Worm (Caenorhabditis elegans): Measurements from ENCODE around the gene F23A7.8.

The F23A7.8 gene

ce11 chrX:16192574-16192973 is 20.6 kb upstream of the F23A7.8 start (continued):
- no peak for TF ChIP-seq mdt-29 (GFP tag; IDR thresholded peaks at IDR 0.05)
- TF ChIP-seq ceh-28 (tag; optimal IDR thresholded peaks at IDR 0.05) = no peak
- peak; percentile 47 for TF ChIP-seq mes-2 (tag; optimal IDR thresholded peaks at IDR 0.05; ENCODE audit: poor library complexity, severe bottlenecking)
- peak; percentile 5 for TF ChIP-seq fos-1 (tag; optimal IDR thresholded peaks at IDR 0.05)
- TF ChIP-seq nhr-102 (tag; optimal IDR thresholded peaks at IDR 0.05) = peak; percentile 88
- TF ChIP-seq mxl-2 (GFP tag; conservative IDR thresholded peaks at IDR 0.05) = no peak
- TF ChIP-seq nhr-41 (GFP tag; IDR thresholded peaks at IDR 0.05) = no peak
- TF ChIP-seq pqm-1 (tag; optimal IDR thresholded peaks at IDR 0.05) = peak; percentile 94
- TF ChIP-seq nhr-10 (tag; optimal IDR thresholded peaks at IDR 0.05) = peak; percentile 49
- no peak for TF ChIP-seq F10B5.3 (tag; optimal IDR thresholded peaks at IDR 0.05)
- TF ChIP-seq spr-1 (tag; optimal IDR thresholded peaks at IDR 0.05) = no peak
- TF ChIP-seq lsy-2 (tag; optimal IDR thresholded peaks at IDR 0.05) = peak; percentile 5 to 50
- TF ChIP-seq attf-4 (tag; optimal IDR thresholded peaks at IDR 0.05) = no peak
- peak in 1 of 2 experiments; percentile 81 for TF ChIP-seq mdl-1 (tag; optimal IDR thresholded peaks at IDR 0.05)
- TF ChIP-seq sdz-12 (GFP tag; optimal IDR thresholded peaks at IDR 0.05) = no peak
- TF ChIP-seq mep-1 (tag; optimal IDR thresholded peaks at IDR 0.05) = peak; percentile 61
- peak; percentile 73 for TF ChIP-seq php-3 (GFP tag; IDR thresholded peaks at IDR 0.05)
- TF ChIP-seq daf-16 (GFP tag; optimal IDR thresholded peaks at IDR 0.05) = peak in 1 of 2 experiments; percentile 89
- peak; percentile 99 for TF ChIP-seq daf-16 (tag; optimal IDR thresholded peaks at IDR 0.05)
- TF ChIP-seq nhr-48 (tag; optimal IDR thresholded peaks at IDR 0.05) = peak; percentile 85
- TF ChIP-seq T20F7.1 (GFP tag; optimal IDR thresholded peaks at IDR 0.05) = no peak
- TF ChIP-seq ama-1 (optimal IDR thresholded peaks at IDR 0.05) = no peak
- TF ChIP-seq F37D6.2 (tag; optimal IDR thresholded peaks at IDR 0.05) = no peak
- TF ChIP-seq gei-8 (GFP tag; optimal IDR thresholded peaks at IDR 0.05) = no peak
- no peak for TF ChIP-seq dmd-9 (GFP tag; IDR thresholded peaks at IDR 0.05)
- no peak for TF ChIP-seq F49E8.2 (tag; optimal IDR thresholded peaks at IDR 0.05; ENCODE audit: borderline replicate concordance)
- TF ChIP-seq lin-29 (GFP tag; IDR thresholded peaks at IDR 0.05) = no peak
- peak; percentile 97 for TF ChIP-seq dve-1 (tag; optimal IDR thresholded peaks at IDR 0.05; ENCODE audit: insufficient read depth)
- peak; percentile 34 for TF ChIP-seq aha-1 (tag)
- no peak for TF ChIP-seq ceh-32 (tag; optimal IDR thresholded peaks at IDR 0.05; ENCODE audit: poor library complexity)
- TF ChIP-seq ceh-62 (tag; optimal IDR thresholded peaks at IDR 0.05) = no peak
- peak in 1 of 2 experiments; percentile 44 for TF ChIP-seq unc-62 (GFP tag; optimal IDR thresholded peaks at IDR 0.05 in 1 of 2)
- no peak for TF ChIP-seq unc-62 (tag; optimal IDR thresholded peaks at IDR 0.05)
- peak; percentile 80 for TF ChIP-seq nhr-77 (tag; optimal IDR thresholded peaks at IDR 0.05)
- TF ChIP-seq snpc-1.2 (GFP tag; IDR thresholded peaks at IDR 0.05) = no peak
- TF ChIP-seq daf-19 (GFP tag; conservative IDR thresholded peaks at IDR 0.05) = no peak
- TF ChIP-seq dpl-1 (GFP tag; optimal IDR thresholded peaks at IDR 0.05) = no peak
- TF ChIP-seq daf-12 (tag; optimal IDR thresholded peaks at IDR 0.05) = no peak
- TF ChIP-seq zfp-3 (GFP tag; conservative IDR thresholded peaks at IDR 0.05) = no peak
- TF ChIP-seq nhr-42 (GFP tag; IDR thresholded peaks at IDR 0.05) = 0 out of 2 replicates have a peak, but pooled peaks have one; percentile 28
- TF ChIP-seq set-16 (GFP tag; IDR thresholded peaks at IDR 0.05) = no peak
- no peak for TF ChIP-seq hmg-1.1 (GFP tag; IDR thresholded peaks at IDR 0.05)
- no peak for TF ChIP-seq unc-39 (tag; optimal IDR thresholded peaks at IDR 0.05)
- TF ChIP-seq lin-13 (GFP tag; optimal IDR thresholded peaks at IDR 0.05) = no peak
- TF ChIP-seq nhr-28 (tag; optimal IDR thresholded peaks at IDR 0.05) = peak; percentile 90
- peak; percentile 77; the same call in 1 of the 2 replicates for TF ChIP-seq tra-1 (GFP tag; IDR thresholded peaks at IDR 0.05)
- peak in 1 of 2 experiments; percentile 74 for TF ChIP-seq hif-1 (tag; optimal IDR thresholded peaks at IDR 0.05)
- peak; percentile 56 for TF ChIP-seq hlh-30 (tag; optimal IDR thresholded peaks at IDR 0.05; ENCODE audit: insufficient read depth)
- TF ChIP-seq vab-7 (GFP tag; IDR thresholded peaks at IDR 0.05) = no peak
- no peak for TF ChIP-seq nhr-76 (tag; optimal IDR thresholded peaks at IDR 0.05)
- TF ChIP-seq dmd-6 (GFP tag; IDR thresholded peaks at IDR 0.05) = peak; percentile 99
- no peak for TF ChIP-seq Y105C5A.15 (GFP tag; IDR thresholded peaks at IDR 0.05)
